Fruit fly (Drosophila melanogaster) ovary, adult (tissue): ENCODE results near the gene Pp1-Y1.

Experiments used
- CG17801 ChIP-seq: fragments of 200-800 bp; optimal IDR thresholded peaks from 2 replicates; lab custom pipeline; 2019; ENCODE audit warnings: missing biosample characterization, mild to moderate bottlenecking, missing genetic modification characterization, moderate library complexity; ENCODE audit not compliant: partially characterized antibody

Gene Pp1-Y1

DNA sequence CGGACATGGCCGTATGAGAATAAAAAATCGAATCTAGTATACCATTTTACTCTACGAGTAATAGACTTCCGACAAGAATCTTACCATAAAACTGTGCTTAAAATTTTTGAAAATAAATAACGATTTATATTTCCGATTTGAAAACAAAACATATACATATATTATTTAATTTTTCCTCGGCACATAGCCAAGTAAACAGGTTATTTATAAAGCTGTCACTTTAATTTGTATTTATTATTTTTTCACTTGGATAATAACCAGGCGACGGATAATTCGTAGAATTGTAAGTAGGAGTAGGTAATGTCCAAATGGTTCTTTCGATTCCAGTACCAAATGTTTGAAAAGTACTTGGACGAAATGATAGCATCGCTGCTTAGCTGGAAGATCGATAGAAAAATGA is at the start of gene Pp1-Y1:
Pp1-Y1 (plus strand) TSS at position 301 of the 400 bp plus-strand sequence.
- TF ChIP-seq CG17801 (GFP tag; lab: Kevin White, UChicago), result no peak
